Worm (Caenorhabditis elegans) whole organism, L3 larva: ENCODE results near the gene lgc-44.

Experiments
- ZK546.5 ChIP-seq: sonication (generic microtip); optimal IDR thresholded peaks from 2 replicates; lab custom pipeline; 2017; ENCODE audit warnings: missing biosample characterization, missing genetic modification characterization
- egl-5 ChIP-seq: fragments of 150-350 bp; optimal IDR thresholded peaks from 2 replicates; lab custom pipeline; 2017; ENCODE audit warnings: missing biosample characterization, missing genetic modification reagents, missing genetic modification characterization, inconsistent platforms
- elt-1 ChIP-seq: fragments of 150-350 bp; optimal IDR thresholded peaks from 2 replicates; lab custom pipeline; 2014; ENCODE audit warnings: missing biosample characterization, missing genetic modification characterization
- elt-2 ChIP-seq: sonication (generic microtip); optimal IDR thresholded peaks from 2 replicates; lab custom pipeline; 2016; ENCODE audit warnings: missing genetic modification reagents, mild to moderate bottlenecking, missing genetic modification characterization, missing compliant biosample characterization
- elt-3 ChIP-seq, 3 experiments: fragments of 150-350 bp in 1 of 3; sonication (generic microtip) in 2 of 3; optimal IDR thresholded peaks; 2 replicates in 2 of 3; 4 replicates in 1 of 3; lab custom pipeline; 2014 to 2017; ENCODE audit warnings: missing biosample characterization in 3 of 3, missing genetic modification characterization in 3 of 3
- lin-39 ChIP-seq: fragments of 150-350 bp; optimal IDR thresholded peaks from 2 replicates; lab custom pipeline; 2018; ENCODE audit warnings: missing biosample characterization, missing genetic modification reagents, missing genetic modification characterization
- nhr-76 ChIP-seq: fragments of 150-350 bp; sonication (generic microtip); optimal IDR thresholded peaks from 5 replicates; lab custom pipeline; 2014; ENCODE audit warnings: missing biosample characterization, missing genetic modification characterization
- nhr-77 ChIP-seq: fragments of 150-350 bp; optimal IDR thresholded peaks from 2 replicates; lab custom pipeline; 2014; ENCODE audit warnings: missing biosample characterization, missing genetic modification characterization
- pqm-1 ChIP-seq: fragments of 150-350 bp; optimal IDR thresholded peaks from 2 replicates; lab custom pipeline; 2017; ENCODE audit warnings: missing biosample characterization, missing genetic modification characterization, inconsistent platforms
- snpc-4 ChIP-seq: fragments of 150-350 bp; optimal IDR thresholded peaks from 2 replicates; lab custom pipeline; 2014; ENCODE audit warnings: missing biosample characterization, missing genetic modification characterization
- unc-39 ChIP-seq: sonication (generic microtip); optimal IDR thresholded peaks from 4 replicates; lab custom pipeline; 2017; ENCODE audit warnings: missing biosample characterization, missing genetic modification characterization

DNA sequence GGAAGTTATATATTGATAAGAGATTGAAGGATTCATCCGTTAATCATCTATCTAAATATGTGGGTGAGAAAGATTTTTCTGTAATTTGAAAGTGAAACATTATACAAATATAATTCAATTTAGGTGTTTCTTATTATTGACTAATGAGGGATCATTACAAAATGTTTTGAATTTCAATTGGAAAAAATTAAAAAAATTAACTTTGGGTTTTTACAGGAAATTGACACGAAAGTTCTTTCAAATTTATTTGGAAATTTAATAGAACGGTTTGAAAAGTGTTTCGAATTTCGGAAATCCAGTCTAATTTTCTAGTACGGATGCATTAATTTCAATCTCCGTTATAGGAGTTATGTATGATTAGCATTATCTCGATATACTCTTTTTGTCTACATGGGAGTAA lies 19.3 kb downstream of the lgc-44 start:
- TF ChIP-seq elt-1 (tag; lab: Kevin White, UChicago) (no peak), egl-5 (no peak), snpc-4 (no peak), lin-39 (tag; lab: Kevin White, UChicago) (no peak), elt-3 (tag; optimal IDR thresholded peaks at IDR 0.05; lab: Kevin White, UChicago) (no peak), unc-39 (no peak), pqm-1 (tag; lab: Kevin White, UChicago) (no peak), ZK546.5 (tag; lab: Kevin White, UChicago) (no peak), nhr-77 (tag; lab: Kevin White, UChicago) (no peak), nhr-76 (tag; lab: Kevin White, UChicago) (no peak), elt-2 (tag; lab: Kevin White, UChicago) (no peak)
